Worm (Caenorhabditis elegans): ENCODE data around the gene C06A6.2.

DNA sequence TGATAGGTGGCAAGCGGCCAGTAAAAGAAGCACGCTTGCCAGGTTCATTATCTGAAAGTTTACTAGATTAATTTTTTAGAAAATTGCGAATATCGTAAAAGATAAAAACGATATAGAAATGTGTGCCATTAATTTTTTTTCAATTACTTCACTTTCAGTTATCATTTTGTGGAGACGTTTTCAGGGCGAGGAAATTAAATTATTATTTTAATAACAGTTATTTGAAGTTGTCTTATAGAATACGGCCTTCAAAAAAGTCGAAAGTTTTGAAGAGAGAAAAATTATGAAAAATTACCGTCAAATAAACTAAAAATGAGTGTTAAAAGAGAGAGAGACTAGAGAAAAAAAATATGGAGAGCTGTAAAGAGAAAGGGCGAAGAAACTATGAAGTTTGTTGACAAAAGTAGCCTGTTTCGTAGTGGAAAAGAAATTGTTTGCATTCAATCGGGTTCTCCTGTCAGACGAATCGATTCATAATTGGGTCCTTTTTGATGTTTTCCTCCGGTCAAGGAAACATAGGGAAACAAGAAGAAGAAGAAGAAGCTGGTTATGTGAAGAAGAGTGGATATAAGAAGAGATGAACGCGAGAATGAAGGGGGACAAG is 11.7 kb upstream of the C06A6.2 start, which contains the start of gene erp-44.2:
- TF ChIP-seq mep-1 (tag; optimal IDR thresholded peaks at IDR 0.05), result no peak
- TF ChIP-seq F10B5.3 (tag; optimal IDR thresholded peaks at IDR 0.05), result no peak
- no peak for TF ChIP-seq nhr-11 (tag; optimal IDR thresholded peaks at IDR 0.05)
- no peak for TF ChIP-seq mdl-1 (tag; optimal IDR thresholded peaks at IDR 0.05)
- no peak for TF ChIP-seq pqm-1 (tag; optimal IDR thresholded peaks at IDR 0.05)
- TF ChIP-seq unc-62 (GFP tag; optimal IDR thresholded peaks at IDR 0.05 in 1 of 2), result no peak
- TF ChIP-seq unc-62 (tag; optimal IDR thresholded peaks at IDR 0.05), result no peak
- no peak for TF ChIP-seq unc-130 (GFP tag; optimal IDR thresholded peaks at IDR 0.05)
- TF ChIP-seq aly-2 (tag; optimal IDR thresholded peaks at IDR 0.05), result no peak
- no peak for TF ChIP-seq nhr-28 (tag; optimal IDR thresholded peaks at IDR 0.05)
- no peak for TF ChIP-seq ama-1 (optimal IDR thresholded peaks at IDR 0.05)
- no peak for TF ChIP-seq ces-1 (GFP tag; optimal IDR thresholded peaks at IDR 0.05)

All from whole organism, L4 larva.